Fruit fly (Drosophila melanogaster) ovary, adult (tissue): Measurements from ENCODE around the gene Fancm.
A peak's percentile ranks its signal among the peaks of the same experiment; 100 is the strongest.

ENCODE experiments used
- CG17801 ChIP-seq: fragments of 200-800 bp; optimal IDR thresholded peaks from 2 replicates; lab custom pipeline; 2019; ENCODE audit warnings: missing biosample characterization, mild to moderate bottlenecking, missing genetic modification characterization, moderate library complexity; ENCODE audit not compliant: partially characterized antibody

The Fancm gene

DNA sequence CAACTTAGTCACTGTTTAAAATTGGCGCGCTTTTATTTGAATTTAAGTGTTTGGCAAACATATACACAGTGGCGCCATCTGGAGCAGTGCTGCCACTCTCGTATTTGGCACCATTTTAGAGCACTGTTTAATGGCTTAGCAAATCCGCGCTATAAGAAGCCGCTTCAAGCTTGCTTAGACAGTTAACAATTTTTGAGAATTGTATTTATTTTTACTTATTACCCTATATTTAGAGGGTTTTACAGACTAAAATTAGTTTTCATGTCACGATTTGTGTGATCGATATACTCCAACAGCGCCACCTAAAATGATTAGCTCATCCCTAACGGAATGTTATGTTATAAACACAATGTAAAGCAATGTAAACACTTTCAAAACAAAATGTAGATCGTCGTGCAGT is at the start of gene Fancm:
Fancm (plus strand) TSS at position 366 of the 400 bp plus-strand sequence.
- TF ChIP-seq CG17801 (GFP tag; lab: Kevin White, UChicago), result peak; percentile 2

DNA sequence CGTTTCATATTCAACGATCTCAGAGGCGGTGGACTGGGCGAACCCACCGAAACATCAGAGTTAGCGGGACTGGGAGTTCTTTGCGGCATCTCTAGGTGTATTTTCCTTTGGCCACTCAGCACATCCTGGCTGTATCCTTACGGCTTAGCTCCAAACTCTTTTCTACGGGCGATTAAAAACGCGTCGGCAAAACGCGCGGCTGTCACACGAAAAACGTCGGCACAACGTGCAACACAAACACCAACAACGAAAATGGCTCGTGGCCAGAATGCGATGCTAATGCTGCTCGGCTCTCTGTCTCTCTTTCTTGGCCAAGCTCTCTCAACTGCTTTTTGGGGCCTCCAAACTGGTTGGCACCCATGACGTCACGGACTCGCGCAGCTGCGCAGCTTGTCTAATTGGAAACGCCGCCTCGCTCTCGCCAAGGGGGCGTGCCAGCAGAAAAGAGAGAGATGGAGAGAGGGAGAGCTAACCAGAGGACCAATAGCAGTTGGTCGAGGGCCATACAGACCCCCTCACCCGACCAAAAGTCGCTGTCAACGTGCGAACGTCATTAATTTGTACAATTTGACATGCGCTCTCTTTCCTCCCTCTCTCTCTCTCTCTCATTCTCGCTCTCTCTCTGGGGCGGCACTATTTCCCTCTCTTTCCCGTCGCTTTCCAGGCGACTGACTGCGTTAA is 48.1 kb upstream of the Fancm start, which contains the start of gene lbl:
lbl (minus strand) TSS at position 255 of the 681 bp plus-strand sequence.
- no peak for TF ChIP-seq CG17801 (GFP tag; lab: Kevin White, UChicago)

dm6 chr3R:21437515-21438090 is 44.5 kb upstream of the Fancm start:
- TF ChIP-seq CG17801 (GFP tag; lab: Kevin White, UChicago), result no peak

dm6 chr3R:21440102-21440501 is 42.0 kb upstream of the Fancm start:
- TF ChIP-seq CG17801 (GFP tag; lab: Kevin White, UChicago), result no peak

- no peak for TF ChIP-seq CG17801 (GFP tag; lab: Kevin White, UChicago)
Observed at dm6 chr3R:21440760-21441159, 41.4 kb upstream of the Fancm start.

DNA sequence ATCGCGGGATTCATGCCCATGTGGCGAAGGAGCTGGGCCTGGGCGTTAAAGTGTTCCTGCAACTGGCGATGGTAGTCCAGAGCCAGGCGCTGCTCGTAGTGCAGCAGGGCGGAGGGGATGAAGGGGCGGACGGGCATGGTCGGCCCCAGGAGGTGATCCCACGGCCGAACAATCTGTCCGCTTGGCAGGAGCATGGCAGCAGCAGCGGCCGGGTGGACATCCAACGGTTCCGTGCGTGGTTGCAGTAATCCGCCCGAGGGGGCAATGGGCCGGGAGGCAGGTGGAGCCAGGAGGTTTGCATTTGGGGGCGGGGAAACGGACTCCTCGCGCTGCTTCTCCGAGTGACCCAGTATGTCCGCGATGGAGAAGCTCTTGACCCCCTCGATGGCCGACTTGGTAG is 36.8 kb upstream of the Fancm start:
- no peak for TF ChIP-seq CG17801 (GFP tag; lab: Kevin White, UChicago)

- TF ChIP-seq CG17801 (GFP tag; lab: Kevin White, UChicago), result no peak
Observed at dm6 chr3R:21446334-21446733, 35.8 kb upstream of the Fancm start, which contains the start of gene lbe. Gene lbe (minus strand): TSS chr3R:21446537.

dm6 chr3R:21447656-21448055 is 34.5 kb upstream of the Fancm start:
- no peak for TF ChIP-seq CG17801 (GFP tag; lab: Kevin White, UChicago)

DNA sequence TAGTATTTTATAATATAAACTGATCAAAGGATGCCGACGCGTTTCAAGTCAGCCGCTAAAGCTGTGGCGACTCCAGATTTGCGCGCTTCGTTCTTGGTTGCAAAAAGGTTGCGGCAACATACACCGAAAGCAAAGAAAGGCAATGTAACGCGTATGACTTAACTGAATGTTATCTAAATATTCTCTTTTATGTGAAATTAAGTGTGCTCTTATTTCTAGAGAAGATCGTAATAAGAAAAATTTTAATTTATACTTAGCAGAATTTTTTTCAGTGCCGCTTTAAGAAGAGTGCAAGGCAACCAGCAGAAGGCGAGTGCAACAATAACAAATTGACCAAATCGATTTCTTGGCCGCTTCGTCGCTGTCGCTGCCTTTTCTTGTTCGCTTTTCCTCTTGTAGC is 30.0 kb upstream of the Fancm start:
- no peak for TF ChIP-seq CG17801 (GFP tag; lab: Kevin White, UChicago)

dm6 chr3R:21456774-21457173 is 25.4 kb upstream of the Fancm start:
- TF ChIP-seq CG17801 (GFP tag; lab: Kevin White, UChicago), result no peak

dm6 chr3R:21458445-21458844 is 23.7 kb upstream of the Fancm start:
- no peak for TF ChIP-seq CG17801 (GFP tag; lab: Kevin White, UChicago)

dm6 chr3R:21459948-21460347 is 22.2 kb upstream of the Fancm start:
- TF ChIP-seq CG17801 (GFP tag; lab: Kevin White, UChicago), result no peak

- no peak for TF ChIP-seq CG17801 (GFP tag; lab: Kevin White, UChicago)
Observed at dm6 chr3R:21470272-21470671, 11.9 kb upstream of the Fancm start.

dm6 chr3R:21471179-21471578 is 10.9 kb upstream of the Fancm start:
- TF ChIP-seq CG17801 (GFP tag; lab: Kevin White, UChicago), result no peak

dm6 chr3R:21487706-21488406 is 5.7 kb downstream of the Fancm start:
- no peak for TF ChIP-seq CG17801 (GFP tag; lab: Kevin White, UChicago)
